Worm (Caenorhabditis elegans): ENCODE results near the gene glr-2.

ce11 chrIII:7112285-7112684 lies 32.5 kb downstream of the glr-2 start:
- TF ChIP-seq snpc-4 (tag; optimal IDR thresholded peaks at IDR 0.05) (no peak), lin-39 (tag; optimal IDR thresholded peaks at IDR 0.05) (no peak), nhr-21 (tag; optimal IDR thresholded peaks at IDR 0.05) (no peak), unc-62 (GFP tag; optimal IDR thresholded peaks at IDR 0.05) (no peak), fos-1 (tag; optimal IDR thresholded peaks at IDR 0.05) (no peak), elt-3 (tag; optimal IDR thresholded peaks at IDR 0.05) (no peak), ztf-1 (GFP tag; conservative IDR thresholded peaks at IDR 0.05) (no peak), lsy-2 (tag; optimal IDR thresholded peaks at IDR 0.05) (no peak), ceh-82 (tag; optimal IDR thresholded peaks at IDR 0.05) (no peak), egl-27 (tag; optimal IDR thresholded peaks at IDR 0.05) (no peak), skn-1 (tag; optimal IDR thresholded peaks at IDR 0.05) (no peak), nhr-23 (tag; optimal IDR thresholded peaks at IDR 0.05) (no peak), aly-2 (tag; optimal IDR thresholded peaks at IDR 0.05) (no peak), nhr-11 (tag; optimal IDR thresholded peaks at IDR 0.05) (no peak)

Data from whole organism, L2 larva.